Worm (Caenorhabditis elegans): ENCODE data around the gene nhr-20.

ce11 chrIII:4234642-4235295 lies 1.8 kb upstream of the nhr-20 start:
- TF ChIP-seq fkh-10 (GFP tag; optimal IDR thresholded peaks at IDR 0.05), result no peak
- TF ChIP-seq unc-86 (tag; optimal IDR thresholded peaks at IDR 0.05), result no peak
- no peak for TF ChIP-seq pha-4 (tag; optimal IDR thresholded peaks at IDR 0.05)
- TF ChIP-seq tbx-7 (tag; optimal IDR thresholded peaks at IDR 0.05), result no peak
- no peak for TF ChIP-seq hlh-30 (tag; optimal IDR thresholded peaks at IDR 0.05; ENCODE audit: insufficient read depth)
- TF ChIP-seq ama-1 (optimal IDR thresholded peaks at IDR 0.05), result no peak
- TF ChIP-seq nfya-1 (tag; optimal IDR thresholded peaks at IDR 0.05), result peak; percentile 88
- TF ChIP-seq ceh-2 (tag; optimal IDR thresholded peaks at IDR 0.05), result no peak
- no peak for TF ChIP-seq fax-1 (tag; optimal IDR thresholded peaks at IDR 0.05)

Measured in whole organism, late embryonic.